Fruit fly (Drosophila melanogaster) whole organism, adult: ENCODE data around the gene CG7668.

ENCODE experiments used
- CG12768 ChIP-seq: fragments of 200-800 bp; sonication (Bioruptor generic); optimal IDR thresholded peaks from 2 replicates; lab custom pipeline; 2017; ENCODE audit warnings: missing biosample characterization, missing genetic modification characterization, mild to moderate bottlenecking, moderate library complexity, missing genetic modification reagents
- CG14711 ChIP-seq: fragments of 200-800 bp; sonication (Bioruptor generic); optimal IDR thresholded peaks from 2 replicates; lab custom pipeline; 2018; ENCODE audit warnings: missing biosample characterization, mild to moderate bottlenecking, missing genetic modification characterization, moderate library complexity
- CG1620 ChIP-seq: fragments of 200-800 bp; sonication (Bioruptor generic); optimal IDR thresholded peaks from 2 replicates; lab custom pipeline; 2016; ENCODE audit warnings: missing biosample characterization, missing genetic modification characterization
- CG33017 ChIP-seq: fragments of 200-800 bp; sonication (Bioruptor generic); optimal IDR thresholded peaks from 2 replicates; lab custom pipeline; 2018; ENCODE audit warnings: missing biosample characterization, mild to moderate bottlenecking, missing genetic modification characterization, moderate library complexity
- CG7045 ChIP-seq: fragments of 200-800 bp; sonication (Bioruptor generic); optimal IDR thresholded peaks from 2 replicates; lab custom pipeline; 2017; ENCODE audit warnings: missing biosample characterization, mild to moderate bottlenecking, missing genetic modification characterization
- CG7101 ChIP-seq: fragments of 200-800 bp; sonication (Bioruptor generic); optimal IDR thresholded peaks from 2 replicates; lab custom pipeline; 2018; ENCODE audit warnings: missing biosample characterization, mild to moderate bottlenecking, missing genetic modification characterization, moderate library complexity
- Clk ChIP-seq: fragments of 200-800 bp; sonication (Bioruptor generic); optimal IDR thresholded peaks from 2 replicates; lab custom pipeline; 2017; ENCODE audit warnings: missing biosample characterization, missing genetic modification characterization
- Hr96 ChIP-seq: fragments of 200-800 bp; sonication (Bioruptor generic); optimal IDR thresholded peaks from 2 replicates; lab custom pipeline; 2016; ENCODE audit warnings: missing biosample characterization, missing genetic modification characterization
- bab1 ChIP-seq: fragments of 200-800 bp; sonication (Bioruptor generic); optimal IDR thresholded peaks from 3 replicates; lab custom pipeline; 2019; ENCODE audit warnings: missing biosample characterization, mild to moderate bottlenecking, missing genetic modification characterization, moderate library complexity
- cnc ChIP-seq, 2 experiments: fragments of >200 bp; optimal IDR thresholded peaks; 2 replicates each; lab custom pipeline; 2017
- kay ChIP-seq: fragments of 200-800 bp; sonication (Bioruptor generic); peaks from one replicate; lab custom pipeline; 2016; ENCODE audit warnings: missing biosample characterization, missing genetic modification characterization, borderline replicate concordance
- pad ChIP-seq: fragments of 200-800 bp; sonication (Bioruptor generic); optimal IDR thresholded peaks from 3 replicates; lab custom pipeline; 2017; ENCODE audit warnings: missing biosample characterization, missing genetic modification characterization, mild to moderate bottlenecking, moderate library complexity, missing genetic modification reagents
- tj ChIP-seq: fragments of 200-800 bp; sonication (Bioruptor generic); optimal IDR thresholded peaks from 3 replicates; lab custom pipeline; 2017; ENCODE audit warnings: missing biosample characterization, mild to moderate bottlenecking, missing genetic modification characterization, moderate library complexity
- toe ChIP-seq: fragments of 200-800 bp; sonication (Bioruptor generic); optimal IDR thresholded peaks from 2 replicates; lab custom pipeline; 2016; ENCODE audit warnings: missing biosample characterization, missing genetic modification characterization

dm6 chr3L:20027735-20028134 lies 25.2 kb downstream of the CG7668 start, which contains the start of gene CG14183:
- TF ChIP-seq CG14711 (tag; lab: Kevin White, UChicago) (no peak), toe (GFP tag; lab: Kevin White, UChicago) (no peak), tj (GFP tag; lab: Kevin White, UChicago) (no peak), Clk (GFP tag; lab: Kevin White, UChicago) (no peak), cnc (optimal IDR thresholded peaks at IDR 0.05; lab: Kevin White, UChicago) (no peak), CG1620 (GFP tag; lab: Kevin White, UChicago) (no peak), CG33017 (tag; lab: Kevin White, UChicago) (no peak), bab1 (GFP tag; lab: Kevin White, UChicago) (no peak), CG12768 (GFP tag; lab: Kevin White, UChicago) (no peak), kay (GFP tag; lab: Kevin White, UChicago) (no peak), pad (no peak), CG7045 (no peak), Hr96 (GFP tag; lab: Kevin White, UChicago) (no peak), CG7101 (no peak)
